5 fruit fly cellular contexts compared by ENCODE assay signal in the genomic region with DNA sequence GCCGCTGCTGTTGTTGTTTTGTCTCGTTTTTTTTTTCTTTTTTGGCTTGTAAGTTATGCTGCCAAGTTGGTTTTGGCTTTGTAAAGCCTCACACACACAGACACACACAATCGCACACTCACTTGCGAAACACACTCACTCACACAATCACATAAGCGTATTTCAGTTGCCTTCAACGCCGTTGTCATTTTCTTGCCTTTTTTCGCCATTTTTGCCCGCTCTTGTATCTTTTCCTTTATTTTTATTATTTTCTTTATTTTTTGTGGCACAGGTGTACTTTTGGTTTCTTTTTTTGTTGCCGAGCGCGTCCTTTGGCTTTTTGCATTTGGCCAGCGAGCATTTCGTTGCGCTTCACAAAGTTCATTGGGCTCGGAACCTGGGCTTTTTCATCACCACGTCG.
A peak's percentile ranks its signal among the peaks of the same experiment; 100 is the strongest.
TF ChIP-seq lines count a peak whose summit lies in the region.

No protein-coding gene starts in this region.

- no peak for TF ChIP-seq CTCF in whole organism, embryonic (GFP tag; optimal IDR thresholded peaks at IDR 0.05; lab: Kevin White, UChicago)

TF ChIP-seq in whole organism, adult, 20 proteins besides CTCF, POLR2A, EP300 and RAD21:
- no peak for TF ChIP-seq Mnt (GFP tag; optimal IDR thresholded peaks at IDR 0.05; lab: Kevin White, UChicago)
- TF ChIP-seq kay (GFP tag; lab: Kevin White, UChicago; ENCODE audit: borderline replicate concordance): peak; percentile 68

TF ChIP-seq in whole organism, embryonic, 481 proteins besides CTCF, POLR2A, EP300 and RAD21:
- TF ChIP-seq CkIIα-i1 (GFP tag; IDR thresholded peaks at IDR 0.05; lab: Robert Waterston, UW) (no peak), HmgZ (tag; optimal IDR thresholded peaks at IDR 0.05; lab: Kevin White, UChicago) (no peak), nom (GFP tag; optimal IDR thresholded peaks at IDR 0.05; lab: Kevin White, UChicago) (peak; percentile 92), danr (GFP tag; IDR thresholded peaks at IDR 0.05; lab: Robert Waterston, UW) (no peak), CG8089 (GFP tag; optimal IDR thresholded peaks at IDR 0.05; lab: Kevin White, UChicago) (no peak), Trl (optimal IDR thresholded peaks at IDR 0.05; lab: Kevin White, UChicago) (no peak), Trl (GFP tag; optimal IDR thresholded peaks at IDR 0.05; lab: Kevin White, UChicago) (no peak), dati (GFP tag; IDR thresholded peaks at IDR 0.05; lab: Robert Waterston, UW) (no peak), bsh (GFP tag; optimal IDR thresholded peaks at IDR 0.05; lab: Kevin White, UChicago) (peak in 1 of 2 experiments; percentile 31), CG10565 (GFP tag; optimal IDR thresholded peaks at IDR 0.05; lab: Kevin White, UChicago) (no peak), disco-r (GFP tag; optimal IDR thresholded peaks at IDR 0.05; lab: Kevin White, UChicago) (no peak)
TF ChIP-seq in whole organism, embryonic: peak in this region for 2.

TF ChIP-seq in whole organism, prepupa, 60 proteins besides CTCF, POLR2A, EP300 and RAD21 (continues in another document):
- TF ChIP-seq CG6792 (GFP tag; optimal IDR thresholded peaks at IDR 0.05; lab: Kevin White, UChicago): peak; percentile 43
- TF ChIP-seq dsx (GFP tag; optimal IDR thresholded peaks at IDR 0.05; lab: Kevin White, UChicago; ENCODE audit: poor library complexity, severe bottlenecking): peak; percentile 73
- no peak for TF ChIP-seq dac (GFP tag; optimal IDR thresholded peaks at IDR 0.05; lab: Kevin White, UChicago)
- no peak for TF ChIP-seq fd59A (GFP tag; optimal IDR thresholded peaks at IDR 0.05; lab: Kevin White, UChicago)
- no peak for TF ChIP-seq Sox14 (GFP tag; optimal IDR thresholded peaks at IDR 0.05; lab: Kevin White, UChicago)
- TF ChIP-seq pdm3 (GFP tag; optimal IDR thresholded peaks at IDR 0.05; lab: Kevin White, UChicago): no peak
- TF ChIP-seq Eip78C (GFP tag; lab: Kevin White, UChicago): peak; percentile 84
- TF ChIP-seq ss (GFP tag; optimal IDR thresholded peaks at IDR 0.05; lab: Kevin White, UChicago): peak; percentile 87 to 90
- TF ChIP-seq fkh (GFP tag; optimal IDR thresholded peaks at IDR 0.05; lab: Kevin White, UChicago): no peak
- TF ChIP-seq achi (GFP tag; optimal IDR thresholded peaks at IDR 0.05; lab: Kevin White, UChicago): peak; percentile 6
- TF ChIP-seq Hr39 (GFP tag; optimal IDR thresholded peaks at IDR 0.05; lab: Kevin White, UChicago): no peak
- no peak for TF ChIP-seq CG7368 (GFP tag; optimal IDR thresholded peaks at IDR 0.05; lab: Kevin White, UChicago)
- no peak for TF ChIP-seq topi (GFP tag; optimal IDR thresholded peaks at IDR 0.05; lab: Kevin White, UChicago)
- TF ChIP-seq vri (GFP tag; optimal IDR thresholded peaks at IDR 0.05; lab: Kevin White, UChicago): peak; percentile 55
- TF ChIP-seq Eip93F (GFP tag; optimal IDR thresholded peaks at IDR 0.05; lab: Kevin White, UChicago): no peak
- TF ChIP-seq CG15336 (GFP tag; IDR thresholded peaks at IDR 0.05; lab: Robert Waterston, UW): no peak
- peak; percentile 64 for TF ChIP-seq svp (GFP tag; lab: Kevin White, UChicago)
- TF ChIP-seq esn (GFP tag; optimal IDR thresholded peaks at IDR 0.05; lab: Kevin White, UChicago): peak; percentile 23
- no peak for TF ChIP-seq fd85E (GFP tag; optimal IDR thresholded peaks at IDR 0.05; lab: Kevin White, UChicago)
- TF ChIP-seq CG1621 (tag; optimal IDR thresholded peaks at IDR 0.05; lab: Kevin White, UChicago): peak; percentile 19
- no peak for TF ChIP-seq Hr4 (GFP tag; optimal IDR thresholded peaks at IDR 0.05; lab: Kevin White, UChicago)
- no peak for TF ChIP-seq Gug (GFP tag; IDR thresholded peaks at IDR 0.05; lab: Robert Waterston, UW)
- 0 out of 3 replicates have a peak, but pooled peaks have one; percentile 19 for TF ChIP-seq eg (GFP tag; IDR thresholded peaks at IDR 0.05; lab: Robert Waterston, UW)
- TF ChIP-seq CG10669 (GFP tag; optimal IDR thresholded peaks at IDR 0.05; lab: Kevin White, UChicago): peak; percentile 40
- TF ChIP-seq CG3919 (GFP tag; optimal IDR thresholded peaks at IDR 0.05; lab: Kevin White, UChicago): peak; percentile 24

TF ChIP-seq in whole organism, pupa, 21 proteins besides CTCF, POLR2A, EP300 and RAD21:
- TF ChIP-seq CG13204 (GFP tag; optimal IDR thresholded peaks at IDR 0.05; lab: Kevin White, UChicago) (peak; percentile 74), Snoo (tag; optimal IDR thresholded peaks at IDR 0.05; lab: Kevin White, UChicago) (peak; percentile 57), CG9948 (tag; optimal IDR thresholded peaks at IDR 0.05; lab: Kevin White, UChicago) (peak; percentile 32), CG4496 (GFP tag; IDR thresholded peaks at IDR 0.05; lab: Robert Waterston, UW) (no peak), D1 (tag; optimal IDR thresholded peaks at IDR 0.05; lab: Kevin White, UChicago) (no peak), CG34367 (tag; optimal IDR thresholded peaks at IDR 0.05; lab: Kevin White, UChicago) (peak; percentile 35), CG8301 (tag; optimal IDR thresholded peaks at IDR 0.05; lab: Kevin White, UChicago) (no peak), CG15710 (tag; optimal IDR thresholded peaks at IDR 0.05; lab: Kevin White, UChicago) (peak; percentile 69), CG8159 (tag; optimal IDR thresholded peaks at IDR 0.05; lab: Kevin White, UChicago) (peak; percentile 72), CG17806 (tag; optimal IDR thresholded peaks at IDR 0.05; lab: Kevin White, UChicago) (peak; percentile 37), CG14655 (GFP tag; optimal IDR thresholded peaks at IDR 0.05; lab: Kevin White, UChicago) (peak; percentile 28), gl (tag; optimal IDR thresholded peaks at IDR 0.05; lab: Kevin White, UChicago) (peak; percentile 64), Pif1B (GFP tag; optimal IDR thresholded peaks at IDR 0.05; lab: Kevin White, UChicago) (peak; percentile 40), Pif1A (GFP tag; optimal IDR thresholded peaks at IDR 0.05; lab: Kevin White, UChicago) (peak; percentile 46), EcR (GFP tag; optimal IDR thresholded peaks at IDR 0.05; lab: Kevin White, UChicago) (peak; percentile 63)
TF ChIP-seq in whole organism, pupa: peak in this region for 12.

TF ChIP-seq in whole organism, wandering third instar larva, 38 proteins besides CTCF, POLR2A, EP300 and RAD21:
- TF ChIP-seq OdsH (GFP tag; optimal IDR thresholded peaks at IDR 0.05; lab: Kevin White, UChicago): no peak
- TF ChIP-seq CG9705 (GFP tag; optimal IDR thresholded peaks at IDR 0.05; lab: Kevin White, UChicago): no peak
- peak; percentile 73 for TF ChIP-seq Rel (GFP tag; optimal IDR thresholded peaks at IDR 0.05; lab: Kevin White, UChicago)
- TF ChIP-seq Rel (tag; optimal IDR thresholded peaks at IDR 0.05; lab: Kevin White, UChicago): no peak
- TF ChIP-seq Sp1 (GFP tag; optimal IDR thresholded peaks at IDR 0.05; lab: Kevin White, UChicago): peak; percentile 67
- TF ChIP-seq tai (GFP tag; optimal IDR thresholded peaks at IDR 0.05; lab: Kevin White, UChicago): no peak
- peak; percentile 16 for TF ChIP-seq HLH106 (tag; optimal IDR thresholded peaks at IDR 0.05; lab: Kevin White, UChicago)
- no peak for TF ChIP-seq pan (optimal IDR thresholded peaks at IDR 0.05; lab: Kevin White, UChicago)
- TF ChIP-seq psq (GFP tag; optimal IDR thresholded peaks at IDR 0.05; lab: Kevin White, UChicago): peak; percentile 5
- TF ChIP-seq Vsx2 (GFP tag; optimal IDR thresholded peaks at IDR 0.05; lab: Kevin White, UChicago; ENCODE audit: partially characterized antibody): no peak
- no peak for TF ChIP-seq lola (GFP tag; optimal IDR thresholded peaks at IDR 0.05; lab: Kevin White, UChicago)
- peak; percentile 10 for TF ChIP-seq sage (GFP tag; optimal IDR thresholded peaks at IDR 0.05; lab: Kevin White, UChicago)
